Fruit fly (Drosophila melanogaster) whole organism: ENCODE results near the gene mtgo.

Experiments
- CG8478 ChIP-seq: fragments of >200 bp; optimal IDR thresholded peaks from 2 replicates; lab custom pipeline; 2018; ENCODE audit warnings: inconsistent platforms
- Dll ChIP-seq: fragments of >200 bp; optimal IDR thresholded peaks from 2 replicates; lab custom pipeline; 2017
- EcR ChIP-seq, 2 experiments: fragments of >200 bp; optimal IDR thresholded peaks; 2 replicates each; lab custom pipeline; 2017; ENCODE audit warnings: missing biosample characterization in 2 of 2, missing genetic modification characterization in 2 of 2, missing genetic modification reagents in 2 of 2
- pan ChIP-seq: fragments of >200 bp; optimal IDR thresholded peaks from 2 replicates; lab custom pipeline; 2017
- psq ChIP-seq: fragments of >200 bp; optimal IDR thresholded peaks from 2 replicates; lab custom pipeline; 2017
- usp ChIP-seq: fragments of >200 bp; optimal IDR thresholded peaks from 2 replicates; lab custom pipeline; 2017; ENCODE audit warnings: missing biosample characterization, missing genetic modification characterization, mixed read lengths

mtgo gene

DNA sequence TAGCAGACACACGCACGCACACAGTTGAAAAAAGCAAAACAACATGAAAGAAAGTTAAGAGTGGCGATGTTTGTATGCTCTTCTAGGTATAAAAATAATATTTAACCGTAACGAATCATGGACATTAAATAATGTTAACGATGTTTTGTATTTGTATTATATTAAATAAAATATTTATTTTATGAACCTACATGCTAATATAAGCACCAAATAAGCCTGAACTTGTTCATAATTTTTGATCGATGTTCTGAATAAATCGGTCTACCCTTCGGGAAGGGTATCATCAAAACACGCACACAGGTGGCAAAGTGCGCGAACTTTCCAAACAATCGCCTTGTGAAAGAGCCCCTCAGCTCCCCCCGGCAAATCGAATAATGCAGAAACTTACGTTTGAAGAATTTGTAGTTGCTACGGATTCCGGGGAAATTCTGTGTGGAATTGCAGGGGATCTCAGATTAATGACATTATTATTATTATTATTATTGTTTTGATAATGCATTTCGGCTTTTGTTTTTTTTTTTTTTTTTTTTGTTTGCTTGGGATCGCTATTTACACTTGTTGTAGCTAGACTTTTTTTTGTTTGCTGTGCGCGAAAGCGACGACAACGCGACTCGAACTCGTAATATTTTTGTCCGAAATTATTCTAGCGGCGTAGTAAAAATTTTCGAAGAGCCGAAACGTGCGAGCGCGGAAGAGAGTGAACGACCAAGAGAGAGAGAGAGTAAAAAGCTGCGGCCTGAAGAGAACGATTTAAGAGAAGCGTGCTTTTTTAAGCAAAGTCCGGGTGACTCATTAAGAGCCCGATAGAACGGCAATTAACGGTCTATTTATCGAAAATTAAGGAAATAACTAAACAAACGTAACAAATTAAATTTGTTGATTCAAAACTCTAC, 25.0 kb upstream of the mtgo start:
- TF ChIP-seq psq (lab: Kevin White, UChicago) (no peak), pan (lab: Kevin White, UChicago) (no peak), usp (no peak), Dll (lab: Kevin White, UChicago) (peak; percentile 41)

DNA sequence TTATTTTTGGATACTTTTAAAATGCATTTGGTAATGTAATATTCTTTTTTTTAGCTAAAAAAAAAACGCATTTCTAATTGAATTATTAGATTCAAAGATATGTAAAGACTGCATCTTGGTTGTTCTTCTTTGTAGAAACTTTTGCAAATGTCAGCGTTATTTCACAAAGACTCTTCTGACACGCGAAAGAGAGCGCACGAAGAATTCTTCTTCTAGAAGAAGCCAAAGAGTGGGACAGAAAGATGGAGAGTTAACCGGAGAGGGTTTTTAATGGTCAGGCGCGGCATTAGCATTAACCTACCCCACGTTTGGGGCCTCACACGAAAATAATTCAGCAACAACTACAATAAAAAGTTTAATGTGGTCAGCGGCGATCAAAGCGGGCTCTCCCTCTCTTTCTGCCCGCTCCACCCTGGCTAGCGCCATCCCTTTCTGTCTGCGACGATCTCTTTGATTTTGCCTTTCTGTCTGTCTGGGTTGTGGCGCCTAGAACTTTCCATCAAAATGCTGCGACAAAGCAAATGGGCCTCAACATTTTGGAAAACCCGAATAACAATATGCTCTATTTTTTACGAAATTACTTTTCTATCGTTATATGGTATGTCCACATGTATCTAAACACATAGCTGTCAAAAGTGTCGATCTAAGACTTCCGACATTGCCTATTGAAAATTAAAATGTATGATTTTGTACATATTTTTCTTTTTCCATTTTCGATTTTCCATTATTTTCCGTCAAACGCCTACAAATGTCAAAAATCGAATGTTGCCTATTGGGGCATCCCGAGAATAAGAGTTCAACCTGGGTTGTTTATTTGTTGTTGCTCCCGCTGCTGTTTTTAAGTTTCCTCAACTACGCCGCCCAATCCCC, 24.1 kb upstream of the mtgo start:
- TF ChIP-seq psq (lab: Kevin White, UChicago) (no peak), usp (no peak), CG8478 (lab: Kevin White, UChicago) (no peak), Dll (lab: Kevin White, UChicago) (no peak), pan (lab: Kevin White, UChicago) (no peak), EcR (GFP tag; optimal IDR thresholded peaks at IDR 0.05; lab: Kevin White, UChicago) (no peak)

DNA sequence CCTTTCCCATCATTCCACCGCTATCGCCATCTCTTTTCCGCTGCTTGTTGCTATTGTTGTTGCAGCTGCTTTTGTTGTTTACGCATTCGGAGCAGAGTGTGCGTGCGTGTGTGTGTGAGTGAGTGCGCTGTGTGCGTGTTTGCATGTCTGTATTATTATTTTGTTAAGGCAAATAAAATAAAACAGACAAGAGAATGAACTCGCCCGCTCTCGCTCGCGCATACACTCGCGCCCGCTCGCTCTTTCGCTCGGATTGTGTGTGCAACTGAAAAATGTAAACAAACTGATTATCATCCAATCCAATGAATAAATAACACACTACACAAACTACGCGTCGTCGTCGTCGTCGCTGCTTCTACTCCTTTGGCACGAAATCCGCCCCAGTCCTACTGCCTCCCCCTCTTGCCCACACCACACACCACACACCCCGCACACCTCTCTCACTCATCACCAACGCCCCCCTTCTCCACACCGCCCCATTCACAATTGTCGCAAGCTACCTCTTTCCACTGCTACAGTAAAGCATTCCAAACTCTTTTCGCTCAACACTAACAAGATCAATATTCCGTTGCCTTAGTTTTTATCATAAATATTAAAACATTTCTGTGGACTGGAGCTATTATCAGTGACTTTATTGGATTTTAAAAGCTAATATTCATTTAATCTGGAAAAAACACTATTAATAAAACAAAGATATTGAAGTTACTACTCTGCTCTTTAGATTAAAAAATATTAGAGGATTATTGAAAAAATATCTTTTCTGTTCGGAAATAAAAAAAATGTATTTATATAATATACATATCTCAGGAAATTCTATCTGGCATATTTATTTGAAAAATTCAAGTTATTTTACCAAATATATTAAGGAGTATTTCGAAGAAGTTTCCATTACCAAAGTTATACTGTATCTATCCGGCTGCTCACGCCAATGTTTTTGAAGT, 23.2 kb upstream of the mtgo start:
- TF ChIP-seq CG8478 (lab: Kevin White, UChicago) (no peak), EcR (GFP tag; optimal IDR thresholded peaks at IDR 0.05; lab: Kevin White, UChicago) (peak in 1 of 2 experiments; percentile 60), usp (no peak), psq (lab: Kevin White, UChicago) (no peak), pan (lab: Kevin White, UChicago) (no peak), Dll (lab: Kevin White, UChicago) (peak; percentile 70)

DNA sequence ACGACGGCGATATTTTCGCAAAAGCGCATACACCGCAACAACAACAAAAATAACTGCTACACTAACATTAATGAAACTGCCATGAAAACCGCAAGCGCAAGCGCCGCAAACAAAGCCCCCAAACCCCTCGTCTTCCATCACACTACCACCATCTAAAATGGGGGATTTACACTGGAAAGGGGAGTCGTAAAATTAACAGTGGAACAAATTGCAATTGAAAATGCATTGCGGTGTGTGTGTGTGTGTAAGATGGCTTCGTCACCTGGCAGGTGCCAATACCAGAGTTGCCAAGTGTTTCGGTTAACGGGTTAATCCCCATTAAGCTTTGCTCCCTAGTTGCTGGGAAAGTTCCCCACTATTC, 22.6 kb upstream of the mtgo start:
- TF ChIP-seq Dll (lab: Kevin White, UChicago) (no peak), CG8478 (lab: Kevin White, UChicago) (no peak), usp (no peak), EcR (GFP tag; optimal IDR thresholded peaks at IDR 0.05; lab: Kevin White, UChicago) (no peak), psq (lab: Kevin White, UChicago) (no peak), pan (lab: Kevin White, UChicago) (no peak)

DNA sequence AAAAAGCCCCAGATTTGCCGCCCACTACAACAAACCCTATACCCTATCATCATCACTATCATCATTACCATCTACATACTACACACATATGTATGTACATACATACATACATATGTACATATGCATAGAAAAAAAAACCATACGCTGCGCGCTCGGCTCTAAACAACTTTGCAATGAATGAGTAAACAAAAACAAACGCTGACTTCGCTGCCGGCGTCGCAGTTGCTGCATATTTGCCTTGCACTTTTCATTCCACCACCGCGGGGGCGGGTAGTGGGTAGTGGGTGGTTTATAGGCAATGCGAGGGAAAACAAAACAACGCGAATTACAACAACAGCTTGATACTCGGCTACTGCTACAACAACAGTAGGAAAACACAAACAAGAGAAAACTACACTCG, 21.7 kb upstream of the mtgo start:
- no peak for TF ChIP-seq Dll (lab: Kevin White, UChicago)
- TF ChIP-seq pan (lab: Kevin White, UChicago), result no peak
- TF ChIP-seq psq (lab: Kevin White, UChicago), result no peak
- no peak for TF ChIP-seq CG8478 (lab: Kevin White, UChicago)
- no peak for TF ChIP-seq EcR (GFP tag; optimal IDR thresholded peaks at IDR 0.05; lab: Kevin White, UChicago)
- no peak for TF ChIP-seq usp

DNA sequence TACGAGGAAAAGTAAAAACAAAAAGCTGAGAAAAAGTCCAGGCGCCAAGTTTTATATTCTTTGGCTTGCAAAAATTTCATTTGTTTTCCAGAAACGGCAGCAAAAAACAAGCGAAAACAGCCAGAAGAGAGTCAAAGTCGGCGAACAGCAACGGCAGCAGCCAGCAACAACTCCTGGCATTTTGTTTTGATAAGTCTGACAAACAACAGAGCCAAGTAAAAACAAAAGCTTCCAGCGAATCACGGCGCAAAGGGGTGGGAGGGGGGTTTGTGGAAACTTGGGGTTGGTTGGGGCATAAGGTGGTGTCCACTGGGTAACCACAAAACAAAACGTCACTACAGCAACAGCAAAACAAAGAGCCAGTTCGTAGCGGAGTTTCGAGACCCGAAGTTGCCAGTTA, 19.7 kb upstream of the mtgo start:
- TF ChIP-seq pan (lab: Kevin White, UChicago) (no peak), CG8478 (lab: Kevin White, UChicago) (no peak), EcR (GFP tag; optimal IDR thresholded peaks at IDR 0.05; lab: Kevin White, UChicago) (no peak), psq (lab: Kevin White, UChicago) (no peak), usp (no peak), Dll (lab: Kevin White, UChicago) (no peak)

DNA sequence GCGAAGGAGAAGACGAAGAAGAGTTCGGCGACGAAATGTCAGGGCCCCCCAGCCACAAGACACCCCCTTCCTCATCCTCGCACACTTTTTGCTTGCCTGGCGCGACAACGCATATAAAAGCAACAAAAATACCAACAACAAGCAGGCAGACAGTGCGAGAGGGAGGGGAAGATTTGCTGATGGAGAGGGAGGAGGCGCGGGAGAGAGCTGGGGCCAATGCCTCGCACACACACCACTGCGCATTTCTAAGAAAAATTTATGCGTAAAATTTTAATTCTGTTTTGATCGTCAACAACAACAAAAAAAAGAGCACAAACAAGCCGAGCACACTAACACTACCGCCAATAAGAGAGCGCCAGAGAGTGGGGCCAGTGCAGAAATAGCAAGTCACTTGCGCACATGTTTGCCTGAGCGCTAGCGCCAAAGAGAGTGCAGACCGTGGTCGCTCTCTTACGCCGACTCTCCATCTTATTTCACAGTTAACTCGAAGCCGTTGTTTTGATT, 18.7 kb upstream of the mtgo start:
- TF ChIP-seq EcR (GFP tag; optimal IDR thresholded peaks at IDR 0.05; lab: Kevin White, UChicago) (peak; percentile 95 to 99), Dll (lab: Kevin White, UChicago) (peak; percentile 85), usp (no peak)

DNA sequence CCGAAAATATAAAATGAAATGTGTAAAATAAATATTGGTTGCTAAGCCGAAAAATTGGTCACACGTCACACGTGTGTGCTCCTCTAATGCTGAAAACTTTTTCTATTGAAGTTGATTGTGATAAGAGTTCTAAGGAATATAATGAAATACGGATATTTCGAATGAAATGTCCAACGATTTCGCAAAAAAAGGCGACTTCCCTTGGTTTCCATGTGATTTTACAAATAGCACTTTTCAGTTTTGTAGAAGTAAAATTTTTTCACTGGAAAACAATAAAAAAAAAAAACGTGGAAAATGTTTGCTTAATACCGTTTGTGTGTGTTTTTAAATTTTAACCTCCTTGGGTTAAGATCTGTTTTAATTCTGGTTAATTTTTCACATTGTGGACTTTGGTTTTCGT, 18.2 kb upstream of the mtgo start:
- no peak for TF ChIP-seq EcR (GFP tag; optimal IDR thresholded peaks at IDR 0.05; lab: Kevin White, UChicago)
- TF ChIP-seq Dll (lab: Kevin White, UChicago), result no peak
- TF ChIP-seq pan (lab: Kevin White, UChicago), result no peak
- no peak for TF ChIP-seq CG8478 (lab: Kevin White, UChicago)
- no peak for TF ChIP-seq usp
- TF ChIP-seq psq (lab: Kevin White, UChicago), result no peak

DNA sequence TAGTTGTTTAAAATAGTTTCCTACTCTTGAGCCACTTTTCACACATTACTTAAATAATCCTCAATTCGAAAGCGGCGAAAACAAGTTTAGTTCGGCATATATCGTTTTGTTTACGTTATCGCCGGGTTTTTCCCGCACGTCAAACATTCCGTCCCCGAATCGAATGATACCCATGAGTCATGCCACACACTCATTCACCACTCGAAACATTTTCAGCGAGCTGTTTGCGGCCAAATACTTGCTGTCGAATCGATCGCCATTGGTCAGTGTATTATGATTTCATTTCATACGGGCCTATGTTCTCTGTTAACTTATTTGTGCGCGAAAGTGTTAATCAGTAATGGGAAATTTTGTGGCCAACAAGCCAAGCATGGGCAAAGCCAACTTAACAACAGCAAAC, 16.3 kb upstream of the mtgo start:
- TF ChIP-seq usp (no peak), CG8478 (lab: Kevin White, UChicago) (no peak), EcR (GFP tag; optimal IDR thresholded peaks at IDR 0.05; lab: Kevin White, UChicago) (no peak), pan (lab: Kevin White, UChicago) (no peak), psq (lab: Kevin White, UChicago) (no peak), Dll (lab: Kevin White, UChicago) (no peak)

DNA sequence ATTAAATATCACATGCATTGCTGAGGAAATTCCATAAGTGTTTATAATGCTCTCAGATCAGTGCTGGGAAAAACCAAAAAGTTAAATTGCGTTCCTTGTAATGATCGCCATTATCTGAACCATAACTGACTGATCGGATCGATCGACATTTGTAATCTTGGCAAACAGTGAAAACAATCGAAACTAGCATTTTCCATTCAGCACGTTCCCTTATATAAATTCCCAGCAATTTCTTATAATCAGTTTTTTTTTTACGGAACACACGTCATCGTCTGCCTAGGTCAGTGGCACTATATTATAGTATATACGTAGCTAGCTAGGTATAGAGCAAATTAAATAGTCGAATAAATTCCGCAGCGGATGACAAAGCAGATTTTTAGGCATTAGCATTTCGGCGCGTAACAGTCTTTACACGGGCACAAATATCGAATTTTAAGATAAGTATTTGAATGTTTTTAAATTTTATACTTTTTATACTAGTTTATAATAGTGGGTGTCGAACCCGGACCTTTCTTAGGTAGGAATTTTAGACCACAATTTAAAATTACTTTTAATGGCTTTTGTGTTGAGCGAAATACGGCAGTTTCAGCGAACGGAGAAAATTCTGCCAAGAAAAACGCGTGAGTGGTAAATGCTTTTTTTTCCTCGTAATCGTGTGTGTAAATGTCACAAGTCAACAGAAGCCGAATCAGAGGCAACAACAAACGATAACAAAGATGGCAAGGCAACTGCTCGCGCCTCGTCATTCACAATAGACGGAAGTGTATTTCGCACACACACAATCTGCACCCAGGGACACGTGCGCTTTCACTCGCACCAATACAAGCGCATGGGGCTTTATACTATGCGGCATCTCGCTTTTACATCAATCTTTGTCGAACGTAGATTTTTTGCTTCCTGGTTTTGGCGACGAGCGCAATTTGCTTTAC, 15.1 kb upstream of the mtgo start:
- TF ChIP-seq usp (no peak), EcR (GFP tag; optimal IDR thresholded peaks at IDR 0.05; lab: Kevin White, UChicago) (no peak), Dll (lab: Kevin White, UChicago) (no peak), pan (lab: Kevin White, UChicago) (no peak), psq (lab: Kevin White, UChicago) (no peak), CG8478 (lab: Kevin White, UChicago) (no peak)
